Worm (Caenorhabditis elegans) whole organism, L1 larva: ENCODE measurements around the gene T27E7.1.
A peak's percentile ranks its signal among the peaks of the same experiment; 100 is the strongest.

Source experiments
- C04F5.9 ChIP-seq: sonication (generic microtip); optimal IDR thresholded peaks from 2 replicates; lab custom pipeline; 2016; ENCODE audit warnings: missing genetic modification characterization, missing compliant biosample characterization
- C16A3.4 ChIP-seq: fragments of 150-350 bp; optimal IDR thresholded peaks from 2 replicates; lab custom pipeline; 2014; ENCODE audit warnings: missing biosample characterization, missing genetic modification characterization
- Y116A8C.19 ChIP-seq: sonication (generic microtip); optimal IDR thresholded peaks from 2 replicates; lab custom pipeline; 2016; ENCODE audit warnings: missing compliant biosample characterization, missing genetic modification characterization, borderline replicate concordance
- ama-1 ChIP-seq: fragments of 150-350 bp; optimal IDR thresholded peaks from 2 replicates; lab custom pipeline; 2014
- blmp-1 ChIP-seq: fragments of 150-350 bp; optimal IDR thresholded peaks from 2 replicates; lab custom pipeline; 2014; ENCODE audit warnings: missing biosample characterization, missing genetic modification characterization
- ceh-63 ChIP-seq: fragments of 200-800 bp; sonication (Bioruptor generic); optimal IDR thresholded peaks from 2 replicates; lab custom pipeline; 2018; ENCODE audit warnings: mild to moderate bottlenecking, missing genetic modification characterization, missing compliant biosample characterization
- ceh-82 ChIP-seq, 3 experiments: fragments of 150-350 bp in 1 of 3; sonication (generic microtip) in 2 of 3; optimal IDR thresholded peaks; 2 replicates each; lab custom pipeline; 2014 to 2017; ENCODE audit warnings: missing biosample characterization in 3 of 3, missing genetic modification characterization in 3 of 3
- ceh-88 ChIP-seq: fragments of 200-800 bp; sonication (Bioruptor generic); IDR thresholded peaks from 2 replicates; pipeline ENCODE4 v1.3.6; 2022; ENCODE audit warnings: missing genetic modification characterization, missing compliant biosample characterization
- ceh-90 ChIP-seq: sonication (generic microtip); optimal IDR thresholded peaks from 2 replicates; lab custom pipeline; 2016; ENCODE audit warnings: missing genetic modification characterization, missing compliant biosample characterization
- ces-1 ChIP-seq: fragments of 150-350 bp; optimal IDR thresholded peaks from 2 replicates; lab custom pipeline; 2014; ENCODE audit warnings: missing biosample characterization, missing genetic modification reagents, missing genetic modification characterization
- dsc-1 ChIP-seq: sonication (generic microtip); optimal IDR thresholded peaks from 2 replicates; lab custom pipeline; 2016; ENCODE audit warnings: mild to moderate bottlenecking, missing genetic modification characterization, missing compliant biosample characterization
- efl-1 ChIP-seq, 4 experiments: fragments of 150-350 bp; optimal IDR thresholded peaks in 3 of 4; peaks in 1 of 4; 1 replicate in 1 of 4; 2 replicates in 3 of 4; lab custom pipeline; 2014; ENCODE audit warnings: missing biosample characterization in 2 of 4, missing genetic modification characterization in 2 of 4, missing genetic modification reagents in 2 of 4
- elt-3 ChIP-seq, 6 experiments: fragments of 150-350 bp in 1 of 6; sonication (generic microtip); optimal IDR thresholded peaks; 2 replicates each; lab custom pipeline; 2017 to 2018; ENCODE audit warnings: missing biosample characterization in 6 of 6, missing genetic modification characterization in 6 of 6, inconsistent platforms in 1 of 6
- ets-5 ChIP-seq: fragments of 200-800 bp; sonication (Bioruptor generic); IDR thresholded peaks from 2 replicates; pipeline ENCODE4 v1.3.6; 2022; ENCODE audit warnings: missing genetic modification characterization, missing compliant biosample characterization
- fkh-4 ChIP-seq: sonication (generic microtip); optimal IDR thresholded peaks from 2 replicates; lab custom pipeline; 2016; ENCODE audit warnings: missing compliant biosample characterization, missing genetic modification characterization, borderline replicate concordance
- fkh-8 ChIP-seq: sonication (generic microtip); optimal IDR thresholded peaks from 2 replicates; lab custom pipeline; 2016; ENCODE audit warnings: mild to moderate bottlenecking, missing genetic modification characterization, missing compliant biosample characterization
- hlh-4 ChIP-seq: sonication (generic microtip); optimal IDR thresholded peaks from 2 replicates; lab custom pipeline; 2016; ENCODE audit warnings: mild to moderate bottlenecking, missing genetic modification characterization, missing compliant biosample characterization
- lin-15B ChIP-seq: fragments of 150-350 bp; sonication (generic microtip); optimal IDR thresholded peaks from 3 replicates; lab custom pipeline; 2014; ENCODE audit warnings: missing biosample characterization, missing genetic modification characterization
- lin-35 ChIP-seq, 2 experiments: fragments of 150-350 bp; optimal IDR thresholded peaks; 2 replicates each; lab custom pipeline; 2014; ENCODE audit warnings: missing biosample characterization in 2 of 2, missing genetic modification characterization in 2 of 2, missing genetic modification reagents in 2 of 2
- lin-39 ChIP-seq: fragments of 150-350 bp; optimal IDR thresholded peaks from 2 replicates; lab custom pipeline; 2014; ENCODE audit warnings: missing biosample characterization, missing genetic modification reagents, missing genetic modification characterization
- lir-3 ChIP-seq: sonication (generic microtip); optimal IDR thresholded peaks from 2 replicates; lab custom pipeline; 2016; ENCODE audit warnings: mild to moderate bottlenecking, missing genetic modification characterization, moderate library complexity, missing compliant biosample characterization; ENCODE audit not compliant: poor library complexity
- mab-9 ChIP-seq: fragments of 200-800 bp; sonication (Bioruptor generic); IDR thresholded peaks from 2 replicates; pipeline ENCODE4 v1.3.6; 2022; ENCODE audit warnings: missing genetic modification reagents, missing genetic modification characterization, missing compliant biosample characterization
- mef-2 ChIP-seq: fragments of 150-350 bp; optimal IDR thresholded peaks from 2 replicates; lab custom pipeline; 2014; ENCODE audit warnings: missing biosample characterization, missing genetic modification characterization
- mep-1 ChIP-seq: fragments of 150-350 bp; optimal IDR thresholded peaks from 2 replicates; lab custom pipeline; 2014; ENCODE audit warnings: missing biosample characterization, missing genetic modification characterization
- nhr-12 ChIP-seq: sonication (generic microtip); optimal IDR thresholded peaks from 2 replicates; lab custom pipeline; 2017; ENCODE audit warnings: missing biosample characterization, missing genetic modification characterization
- nhr-20 ChIP-seq: sonication (generic microtip); optimal IDR thresholded peaks from 2 replicates; lab custom pipeline; 2016; ENCODE audit warnings: mild to moderate bottlenecking, missing genetic modification characterization, missing compliant biosample characterization
- nhr-28 ChIP-seq: fragments of 150-350 bp; optimal IDR thresholded peaks from 2 replicates; lab custom pipeline; 2014; ENCODE audit warnings: missing biosample characterization, missing genetic modification characterization
- nhr-76 ChIP-seq: sonication (generic microtip); optimal IDR thresholded peaks from 2 replicates; lab custom pipeline; 2017; ENCODE audit warnings: missing biosample characterization, missing genetic modification characterization
- nhr-85 ChIP-seq: sonication (generic microtip); peaks from one replicate; lab custom pipeline; 2016; ENCODE audit warnings: missing genetic modification characterization, inconsistent platforms, missing compliant biosample characterization
- pag-3 ChIP-seq: sonication (generic microtip); optimal IDR thresholded peaks from 2 replicates; lab custom pipeline; 2017; ENCODE audit warnings: missing genetic modification characterization, mild to moderate bottlenecking, missing compliant biosample characterization, antibody characterized with exemption, borderline replicate concordance; ENCODE audit not compliant: insufficient read depth
- pax-3 ChIP-seq: fragments of 200-800 bp; sonication (Bioruptor generic); optimal IDR thresholded peaks from 2 replicates; lab custom pipeline; 2018; ENCODE audit warnings: mild to moderate bottlenecking, missing genetic modification characterization, moderate library complexity, missing compliant biosample characterization
- pqm-1 ChIP-seq: sonication (generic microtip); optimal IDR thresholded peaks from 3 replicates; lab custom pipeline; 2017; ENCODE audit warnings: missing biosample characterization, missing genetic modification characterization
- skn-1 ChIP-seq: fragments of 150-350 bp; optimal IDR thresholded peaks from 2 replicates; lab custom pipeline; 2014; ENCODE audit warnings: missing biosample characterization, missing genetic modification characterization
- snu-23 ChIP-seq: sonication (generic microtip); optimal IDR thresholded peaks from 2 replicates; lab custom pipeline; 2016; ENCODE audit warnings: missing genetic modification characterization, missing compliant biosample characterization
- tlp-1 ChIP-seq: fragments of 150-350 bp; optimal IDR thresholded peaks from 2 replicates; lab custom pipeline; 2014; ENCODE audit warnings: missing biosample characterization, missing genetic modification characterization
- unc-30 ChIP-seq: sonication (generic microtip); optimal IDR thresholded peaks from 2 replicates; lab custom pipeline; 2017; ENCODE audit warnings: missing biosample characterization, missing genetic modification characterization
- unc-62 ChIP-seq: fragments of 150-350 bp; optimal IDR thresholded peaks from 2 replicates; lab custom pipeline; 2014; ENCODE audit warnings: missing biosample characterization, missing genetic modification reagents, missing genetic modification characterization
- unc-98 ChIP-seq: fragments of 200-800 bp; sonication (Bioruptor generic); IDR thresholded peaks from 2 replicates; pipeline ENCODE4 v1.3.6; 2022; ENCODE audit warnings: missing genetic modification characterization, missing compliant biosample characterization
- zag-1 ChIP-seq: fragments of 150-350 bp; optimal IDR thresholded peaks from 2 replicates; lab custom pipeline; 2014; ENCODE audit warnings: missing biosample characterization, missing genetic modification characterization
- zip-4 ChIP-seq: fragments of 200-800 bp; sonication (Bioruptor generic); optimal IDR thresholded peaks from 2 replicates; lab custom pipeline; 2018; ENCODE audit warnings: mild to moderate bottlenecking, missing genetic modification characterization, moderate library complexity, missing compliant biosample characterization
- ztf-11 ChIP-seq, 2 experiments: sonication (generic microtip); optimal IDR thresholded peaks; 2 replicates each; lab custom pipeline; 2016 to 2017; ENCODE audit warnings: missing genetic modification characterization in 2 of 2, missing biosample characterization in 1 of 2, missing compliant biosample characterization in 1 of 2

T27E7.1 gene

ce11 chrIV:14519423-14519822 lies at the start of gene T27E7.1, which contains the start of gene Y57G11A.2:
Gene T27E7.1 (plus strand): TSS chrIV:14519759.
Gene Y57G11A.2 (minus strand): TSS chrIV:14519523.
- TF ChIP-seq efl-1 (optimal IDR thresholded peaks at IDR 0.05; lab: Kevin White, UChicago): no peak
- TF ChIP-seq efl-1 (GFP tag; optimal IDR thresholded peaks at IDR 0.05 in 1 of 2; lab: Kevin White, UChicago): peak in 1 of 2 experiments; percentile 51
- TF ChIP-seq nhr-76 (tag; lab: Kevin White, UChicago): no peak

- TF ChIP-seq ces-1 (GFP tag; lab: Kevin White, UChicago) (no peak), Y116A8C.19 (tag; lab: Kevin White, UChicago) (no peak), unc-30 (tag; lab: Kevin White, UChicago) (no peak), snu-23 (GFP tag; lab: Kevin White, UChicago) (peak; percentile 22), fkh-8 (tag; lab: Kevin White, UChicago) (no peak), mep-1 (tag; lab: Kevin White, UChicago) (no peak), pqm-1 (tag; lab: Kevin White, UChicago) (no peak), ztf-11 (tag; optimal IDR thresholded peaks at IDR 0.05; lab: Kevin White, UChicago) (no peak), nhr-12 (no peak), nhr-20 (no peak), skn-1 (tag; lab: Kevin White, UChicago) (no peak), ceh-90 (tag; lab: Kevin White, UChicago) (no peak), ceh-63 (GFP tag; lab: Kevin White, UChicago) (no peak), ama-1 (no peak), nhr-85 (tag; lab: Kevin White, UChicago) (peak; percentile 84), mef-2 (tag; lab: Kevin White, UChicago) (no peak), C04F5.9 (tag; lab: Kevin White, UChicago) (no peak), unc-62 (GFP tag; lab: Kevin White, UChicago) (no peak), zag-1 (tag; lab: Kevin White, UChicago) (no peak), pax-3 (tag; lab: Kevin White, UChicago) (no peak), blmp-1 (peak; percentile 34), ceh-88 (no peak), fkh-4 (tag; lab: Kevin White, UChicago) (no peak), elt-3 (tag; optimal IDR thresholded peaks at IDR 0.05; lab: Kevin White, UChicago) (peak in 2 of 6 experiments; percentile 1 to 4), C16A3.4 (tag; lab: Kevin White, UChicago) (no peak), dsc-1 (tag; lab: Kevin White, UChicago) (no peak), lin-35 (GFP tag; optimal IDR thresholded peaks at IDR 0.05; lab: Kevin White, UChicago) (peak in 1 of 2 experiments; percentile 3), lin-15B (tag; lab: Kevin White, UChicago) (no peak), hlh-4 (tag; lab: Kevin White, UChicago) (no peak), unc-98 (GFP tag; lab: Robert Waterston, UW) (no peak), lin-39 (tag; lab: Kevin White, UChicago) (no peak), pag-3 (tag; lab: Kevin White, UChicago) (no peak), ceh-82 (tag; optimal IDR thresholded peaks at IDR 0.05; lab: Kevin White, UChicago) (no peak), ets-5 (no peak), lir-3 (tag; lab: Kevin White, UChicago) (no peak), tlp-1 (tag; lab: Kevin White, UChicago) (no peak), zip-4 (no peak), efl-1 (optimal IDR thresholded peaks at IDR 0.05; lab: Kevin White, UChicago) (no peak), efl-1 (GFP tag; optimal IDR thresholded peaks at IDR 0.05 in 1 of 2; lab: Kevin White, UChicago) (no peak), nhr-28 (tag; lab: Kevin White, UChicago) (no peak), mab-9 (GFP tag; lab: Robert Waterston, UW) (no peak)
Observed at ce11 chrIV:14481984-14482383, 37.6 kb upstream of the T27E7.1 start, which contains the start of gene Y57G11A.4. Gene Y57G11A.4 (plus strand): TSS chrIV:14482284.
